Worm (Caenorhabditis elegans) whole organism, late embryonic: Measurements from ENCODE around the gene spe-41.

Experiments
- ets-4 ChIP-seq: sonication (generic microtip); optimal IDR thresholded peaks from 2 replicates; lab custom pipeline; 2016; ENCODE audit warnings: missing genetic modification characterization, missing compliant biosample characterization
- fkh-10 ChIP-seq: fragments of 150-350 bp; optimal IDR thresholded peaks from 2 replicates; lab custom pipeline; 2014; ENCODE audit warnings: missing biosample characterization, missing genetic modification reagents, missing genetic modification characterization
- hlh-30 ChIP-seq: sonication (generic microtip); optimal IDR thresholded peaks from 2 replicates; lab custom pipeline; 2017; ENCODE audit warnings: antibody characterized with exemption, missing genetic modification characterization, missing compliant biosample characterization; ENCODE audit not compliant: insufficient read depth
- mec-3 ChIP-seq: sonication (generic microtip); optimal IDR thresholded peaks from 2 replicates; lab custom pipeline; 2016; ENCODE audit warnings: borderline replicate concordance, missing genetic modification characterization, missing compliant biosample characterization
- nfya-1 ChIP-seq: sonication (generic microtip); optimal IDR thresholded peaks from 2 replicates; lab custom pipeline; 2017; ENCODE audit warnings: missing genetic modification characterization, mild to moderate bottlenecking, missing compliant biosample characterization, antibody characterized with exemption, moderate library complexity
- nhr-11 ChIP-seq: fragments of 150-350 bp; optimal IDR thresholded peaks from 2 replicates; lab custom pipeline; 2014; ENCODE audit warnings: missing biosample characterization, missing genetic modification characterization
- pha-4 ChIP-seq: fragments of 150-350 bp; optimal IDR thresholded peaks from 2 replicates; lab custom pipeline; 2018; ENCODE audit warnings: missing biosample characterization, missing genetic modification reagents, missing genetic modification characterization
- pqm-1 ChIP-seq: sonication (generic microtip); optimal IDR thresholded peaks from 2 replicates; lab custom pipeline; 2016; ENCODE audit warnings: missing genetic modification characterization, missing compliant biosample characterization

- TF ChIP-seq nfya-1 (tag; lab: Kevin White, UChicago) (peak; percentile 87), nhr-11 (tag; lab: Kevin White, UChicago) (no peak), fkh-10 (GFP tag; lab: Kevin White, UChicago) (no peak), mec-3 (tag; lab: Kevin White, UChicago) (no peak), hlh-30 (peak; percentile 71), ets-4 (tag; lab: Kevin White, UChicago) (peak; percentile 18), pqm-1 (tag; lab: Kevin White, UChicago) (no peak), pha-4 (no peak)
These were observed 16.1 kb upstream of the spe-41 start, which contains the start of gene C34C12.8 for ce11 chrIII:3460061-3460460.
